Worm (Caenorhabditis elegans): ENCODE measurements around the gene F53C3.8.

Gene F53C3.8

DNA sequence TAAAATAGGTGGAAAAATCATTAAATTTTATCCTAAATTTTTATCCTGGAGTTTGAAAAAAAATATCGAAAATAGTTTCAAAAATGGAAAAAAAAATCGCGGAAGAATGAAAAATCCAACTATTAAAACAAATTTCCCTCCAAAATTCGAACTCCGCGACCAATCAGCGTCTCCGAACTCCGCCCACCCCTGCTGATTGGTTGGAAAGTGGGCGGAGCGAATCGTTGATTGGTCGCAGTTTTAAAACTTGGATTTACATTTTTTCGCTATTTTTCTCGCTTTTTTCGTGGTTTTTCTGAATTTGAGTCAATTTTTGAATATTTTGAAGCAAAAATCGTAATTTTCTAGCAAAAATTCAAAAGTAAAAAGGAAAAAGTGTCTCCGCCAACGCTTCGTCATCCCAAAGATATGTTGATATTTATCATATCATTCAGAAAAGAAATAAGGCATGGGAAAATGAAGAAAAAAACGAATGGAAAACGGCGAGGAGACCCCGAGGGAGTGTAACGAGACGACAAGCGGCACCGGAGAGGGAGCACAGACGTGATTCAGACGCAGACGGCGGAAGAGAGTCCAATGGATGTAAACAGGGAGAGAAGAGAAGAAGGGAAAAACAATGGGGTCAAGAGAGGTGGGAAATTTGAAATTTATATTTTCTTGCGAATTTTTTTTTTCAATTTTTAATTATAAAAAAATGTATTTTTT, 39.4 kb downstream of the F53C3.8 start (continued):
- TF ChIP-seq dpl-1 (GFP tag; optimal IDR thresholded peaks at IDR 0.05), result peak; percentile 67
- TF ChIP-seq daf-19 (GFP tag; conservative IDR thresholded peaks at IDR 0.05), result no peak
- TF ChIP-seq fos-1 (tag; optimal IDR thresholded peaks at IDR 0.05), result no peak
- no peak for TF ChIP-seq ZK546.5 (tag; optimal IDR thresholded peaks at IDR 0.05)
- TF ChIP-seq unc-130 (GFP tag; optimal IDR thresholded peaks at IDR 0.05), result no peak
- TF ChIP-seq nhr-41 (GFP tag; IDR thresholded peaks at IDR 0.05), result no peak
- TF ChIP-seq lir-3 (tag; optimal IDR thresholded peaks at IDR 0.05), result no peak
- TF ChIP-seq dve-1 (tag; optimal IDR thresholded peaks at IDR 0.05; ENCODE audit: insufficient read depth), result peak; percentile 55
- TF ChIP-seq mxl-3 (GFP tag; optimal IDR thresholded peaks at IDR 0.05), result peak; percentile 51
- no peak for TF ChIP-seq R02D3.7 (tag; optimal IDR thresholded peaks at IDR 0.05)
- TF ChIP-seq F49E8.2 (tag; optimal IDR thresholded peaks at IDR 0.05; ENCODE audit: borderline replicate concordance), result no peak
- TF ChIP-seq mep-1 (tag; optimal IDR thresholded peaks at IDR 0.05), result peak; percentile 62

- TF ChIP-seq nhr-41 (GFP tag; IDR thresholded peaks at IDR 0.05), result no peak
- TF ChIP-seq daf-16 (GFP tag; optimal IDR thresholded peaks at IDR 0.05), result no peak
- TF ChIP-seq daf-16 (tag; optimal IDR thresholded peaks at IDR 0.05), result no peak
- TF ChIP-seq ceh-44 (GFP tag; IDR thresholded peaks at IDR 0.05), result no peak
- no peak for TF ChIP-seq mdl-1 (tag; optimal IDR thresholded peaks at IDR 0.05)
- no peak for TF ChIP-seq dmd-6 (GFP tag; IDR thresholded peaks at IDR 0.05)
- no peak for TF ChIP-seq nhr-77 (tag; optimal IDR thresholded peaks at IDR 0.05)
- no peak for TF ChIP-seq ceh-82 (tag; optimal IDR thresholded peaks at IDR 0.05)
- TF ChIP-seq F44E2.7 (GFP tag; IDR thresholded peaks at IDR 0.05), result no peak
- no peak for TF ChIP-seq vab-7 (GFP tag; IDR thresholded peaks at IDR 0.05)
- no peak for TF ChIP-seq lin-1 (GFP tag; IDR thresholded peaks at IDR 0.05)
- no peak for TF ChIP-seq pha-4 (GFP tag; IDR thresholded peaks at IDR 0.05)
- no peak for TF ChIP-seq pha-4 (tag; optimal IDR thresholded peaks at IDR 0.05)
- no peak for TF ChIP-seq jun-1 (tag; optimal IDR thresholded peaks at IDR 0.05)
- TF ChIP-seq gei-8 (GFP tag; optimal IDR thresholded peaks at IDR 0.05), result no peak
- TF ChIP-seq nhr-237 (tag; optimal IDR thresholded peaks at IDR 0.05), result no peak
These were observed 40.0 kb downstream of the F53C3.8 start for ce11 chrII:3931230-3931629.

DNA sequence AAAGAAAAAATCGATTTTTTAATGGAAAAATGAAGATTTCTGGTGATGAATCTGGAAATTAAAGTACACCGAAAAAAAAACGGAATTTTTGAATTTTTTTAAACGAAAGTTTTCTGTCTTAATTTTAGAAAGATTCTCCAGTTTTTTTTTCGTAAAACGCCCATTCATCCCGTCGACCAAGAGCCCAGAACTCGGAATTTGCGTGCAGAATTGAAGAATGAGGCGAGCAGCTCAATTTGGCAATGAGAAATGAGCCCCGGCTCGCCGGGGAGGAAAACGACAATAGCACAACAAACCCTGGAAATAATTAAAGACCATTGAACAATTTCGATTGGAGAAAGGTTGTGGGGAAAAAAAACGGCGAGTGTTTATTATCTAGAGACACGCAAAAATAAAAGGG, 40.6 kb downstream of the F53C3.8 start:
- TF ChIP-seq F49E8.2 (tag; optimal IDR thresholded peaks at IDR 0.05; ENCODE audit: borderline replicate concordance), result peak; percentile 15
- peak; percentile 61; the same call in 1 of the 2 replicates for TF ChIP-seq egl-43 (GFP tag; IDR thresholded peaks at IDR 0.05)
- TF ChIP-seq nhr-48 (tag; optimal IDR thresholded peaks at IDR 0.05), result no peak
- no peak for TF ChIP-seq T20F7.1 (GFP tag; optimal IDR thresholded peaks at IDR 0.05)
- TF ChIP-seq lin-39 (tag; optimal IDR thresholded peaks at IDR 0.05), result no peak
- no peak for TF ChIP-seq nhr-6 (tag; optimal IDR thresholded peaks at IDR 0.05)
- TF ChIP-seq lin-38 (GFP tag; IDR thresholded peaks at IDR 0.05), result peak; percentile 50; the same call in 1 of the 2 replicates
- TF ChIP-seq pha-4 (GFP tag; IDR thresholded peaks at IDR 0.05), result peak; percentile 23; the same call in 1 of the 2 replicates
- TF ChIP-seq pha-4 (tag; optimal IDR thresholded peaks at IDR 0.05), result no peak
- 0 out of 4 replicates have a peak, but pooled peaks of 1 of the 2 experiments have one; percentile 9 for TF ChIP-seq madf-5 (GFP tag; IDR thresholded peaks at IDR 0.05)
- no peak for TF ChIP-seq lir-3 (tag; optimal IDR thresholded peaks at IDR 0.05)
- no peak for TF ChIP-seq rbr-2 (tag; optimal IDR thresholded peaks at IDR 0.05)
- no peak for TF ChIP-seq zip-11 (GFP tag; IDR thresholded peaks at IDR 0.05)
- 0 out of 2 replicates have a peak, but pooled peaks have one; percentile 29 for TF ChIP-seq arid-1 (GFP tag; conservative IDR thresholded peaks at IDR 0.05)

All from whole organism, L4 larva.